Worm (Caenorhabditis elegans) whole organism, midembryonic: ENCODE measurements around the gene F37A8.2.

Experiments used
- cog-1 ChIP-seq: sonication (generic microtip); optimal IDR thresholded peaks from 2 replicates; lab custom pipeline; 2016; ENCODE audit warnings: missing genetic modification characterization, missing compliant biosample characterization
- med-1 ChIP-seq: sonication (generic microtip); optimal IDR thresholded peaks from 2 replicates; lab custom pipeline; 2017; ENCODE audit warnings: missing genetic modification characterization, mild to moderate bottlenecking, missing compliant biosample characterization, antibody characterized with exemption, missing genetic modification reagents; ENCODE audit not compliant: insufficient read depth
- ztf-29 ChIP-seq: fragments of 200-800 bp; sonication (Bioruptor generic); IDR thresholded peaks from 2 replicates; pipeline ENCODE4 v1.3.6; 2022; ENCODE audit warnings: missing genetic modification reagents, missing genetic modification characterization, missing compliant biosample characterization

DNA sequence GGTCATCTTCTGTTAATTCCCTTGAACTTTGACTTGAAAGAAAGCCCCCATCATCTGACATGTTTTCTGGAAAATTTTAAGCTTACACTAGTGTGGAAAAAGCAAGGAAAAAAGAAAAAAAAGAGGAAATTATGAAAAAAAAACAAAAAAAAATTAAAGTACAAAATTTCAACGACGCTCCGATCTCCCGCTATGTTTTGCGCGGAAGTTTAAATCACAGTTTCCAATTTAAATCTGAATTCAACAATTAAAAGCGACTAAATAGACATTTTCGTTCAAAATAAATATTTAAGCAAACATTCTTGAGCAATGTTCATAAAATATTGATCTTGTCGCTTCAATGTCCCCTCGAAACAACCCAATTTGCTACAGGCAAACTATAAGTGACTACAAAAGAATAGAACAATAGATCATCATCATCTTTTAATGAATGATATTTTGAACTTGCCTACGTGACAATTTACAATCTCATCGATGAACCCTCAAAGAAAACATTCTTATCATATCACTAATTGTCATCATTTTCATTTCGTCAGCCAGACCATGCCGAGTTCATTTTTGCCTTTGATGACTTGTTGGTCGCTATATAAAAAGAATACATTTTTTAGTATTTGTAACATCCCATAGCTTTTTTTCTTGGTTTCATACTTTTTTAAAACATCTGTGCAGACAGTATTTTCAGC, 9.5 kb downstream of the F37A8.2 start, which contains the start of the genes metl-6 and nit-1:
- no peak for TF ChIP-seq cog-1 (tag; lab: Kevin White, UChicago)
- TF ChIP-seq med-1 (GFP tag; lab: Kevin White, UChicago): no peak
- TF ChIP-seq ztf-29: no peak
